Worm (Caenorhabditis elegans) whole organism, L4 larva: ENCODE measurements around the gene F42G4.5.

Experiments used
- D1046.2 ChIP-seq: fragments of 200-800 bp; sonication (Bioruptor generic); IDR thresholded peaks from 2 replicates; pipeline ENCODE4 v1.3.6; 2022; ENCODE audit warnings: missing genetic modification characterization, missing compliant biosample characterization
- F49E8.2 ChIP-seq: sonication (generic microtip); optimal IDR thresholded peaks from 2 replicates; lab custom pipeline; 2016; ENCODE audit warnings: missing compliant biosample characterization, mild to moderate bottlenecking, missing genetic modification characterization, borderline replicate concordance
- R02D3.7 ChIP-seq: fragments of 150-350 bp; sonication (generic microtip); optimal IDR thresholded peaks from 3 replicates; lab custom pipeline; 2014; ENCODE audit warnings: missing biosample characterization, missing genetic modification characterization
- T20F7.1 ChIP-seq: fragments of 200-800 bp; sonication (Bioruptor generic); optimal IDR thresholded peaks from 2 replicates; lab custom pipeline; 2018; ENCODE audit warnings: mild to moderate bottlenecking, missing genetic modification characterization, missing compliant biosample characterization
- T26A8.4 ChIP-seq: fragments of 200-800 bp; sonication (Bioruptor generic); IDR thresholded peaks from 2 replicates; pipeline ENCODE4 v1.3.6; 2022; ENCODE audit warnings: missing genetic modification characterization, missing compliant biosample characterization
- Y105C5A.15 ChIP-seq: fragments of 200-800 bp; sonication (Bioruptor generic); IDR thresholded peaks from 2 replicates; pipeline ENCODE4 v1.3.6; 2022; ENCODE audit warnings: missing genetic modification characterization, missing compliant biosample characterization
- Y48G9A.11 ChIP-seq: fragments of 200-800 bp; sonication (Bioruptor generic); IDR thresholded peaks from 2 replicates; pipeline ENCODE4 v1.3.6; 2022; ENCODE audit warnings: missing genetic modification reagents, missing genetic modification characterization, missing compliant biosample characterization
- Y5F2A.4 ChIP-seq: fragments of 200-800 bp; sonication (Bioruptor generic); optimal IDR thresholded peaks from 2 replicates; lab custom pipeline; 2018; ENCODE audit warnings: mild to moderate bottlenecking, missing genetic modification characterization, missing compliant biosample characterization
- attf-4 ChIP-seq: sonication (generic microtip); optimal IDR thresholded peaks from 3 replicates; lab custom pipeline; 2017; ENCODE audit warnings: missing biosample characterization, missing genetic modification characterization
- ceh-28 ChIP-seq: fragments of 150-350 bp; optimal IDR thresholded peaks from 2 replicates; lab custom pipeline; 2014; ENCODE audit warnings: missing biosample characterization, missing genetic modification reagents, missing genetic modification characterization
- ceh-32 ChIP-seq: sonication (generic microtip); optimal IDR thresholded peaks from 2 replicates; lab custom pipeline; 2016; ENCODE audit warnings: mild to moderate bottlenecking, missing genetic modification characterization, missing compliant biosample characterization; ENCODE audit not compliant: poor library complexity
- ceh-82 ChIP-seq: sonication (generic microtip); optimal IDR thresholded peaks from 2 replicates; lab custom pipeline; 2017; ENCODE audit warnings: missing biosample characterization, missing genetic modification characterization
- cey-2 ChIP-seq: sonication (generic microtip); optimal IDR thresholded peaks from 3 replicates; lab custom pipeline; 2017; ENCODE audit warnings: missing genetic modification characterization, mild to moderate bottlenecking, missing compliant biosample characterization, antibody characterized with exemption, borderline replicate concordance; ENCODE audit not compliant: insufficient read depth
- ctbp-1 ChIP-seq: fragments of 200-800 bp; sonication (Bioruptor generic); IDR thresholded peaks from 2 replicates; pipeline ENCODE4 v1.3.6; 2022; ENCODE audit warnings: missing genetic modification reagents, missing genetic modification characterization, missing compliant biosample characterization
- daf-8 ChIP-seq: fragments of 200-800 bp; sonication (Bioruptor generic); IDR thresholded peaks from 2 replicates; pipeline ENCODE4 v1.3.6; 2022; ENCODE audit warnings: missing genetic modification characterization, missing compliant biosample characterization
- dmd-6 ChIP-seq: fragments of 200-800 bp; sonication (Bioruptor generic); IDR thresholded peaks from 2 replicates; pipeline ENCODE4 v1.3.6; 2022; ENCODE audit warnings: missing genetic modification reagents, missing genetic modification characterization, missing compliant biosample characterization
- dpl-1 ChIP-seq: fragments of 150-350 bp; optimal IDR thresholded peaks from 2 replicates; lab custom pipeline; 2014; ENCODE audit warnings: missing biosample characterization, missing genetic modification reagents, missing genetic modification characterization
- egl-27 ChIP-seq: sonication (generic microtip); optimal IDR thresholded peaks from 3 replicates; lab custom pipeline; 2017; ENCODE audit warnings: missing biosample characterization, missing genetic modification reagents, missing genetic modification characterization
- egl-43 ChIP-seq: fragments of 200-800 bp; sonication (Bioruptor generic); IDR thresholded peaks from 2 replicates; pipeline ENCODE4 v1.3.6; 2022; ENCODE audit warnings: missing genetic modification reagents, missing genetic modification characterization, missing compliant biosample characterization
- gei-8 ChIP-seq: fragments of 200-800 bp; sonication (Bioruptor generic); optimal IDR thresholded peaks from 2 replicates; lab custom pipeline; 2018; ENCODE audit warnings: mild to moderate bottlenecking, missing genetic modification characterization, missing compliant biosample characterization
- hmg-1.1 ChIP-seq: fragments of 200-800 bp; sonication (Bioruptor generic); IDR thresholded peaks from 2 replicates; pipeline ENCODE4 v1.3.6; 2022; ENCODE audit warnings: missing genetic modification reagents, missing genetic modification characterization, missing compliant biosample characterization
- jun-1 ChIP-seq: fragments of 150-350 bp; optimal IDR thresholded peaks from 2 replicates; lab custom pipeline; 2014; ENCODE audit warnings: missing biosample characterization, missing genetic modification reagents, missing genetic modification characterization
- lim-7 ChIP-seq: fragments of 200-800 bp; sonication (Bioruptor generic); IDR thresholded peaks from 2 replicates; pipeline ENCODE4 v1.3.6; 2022; ENCODE audit warnings: missing genetic modification characterization, missing compliant biosample characterization
- lin-1 ChIP-seq: fragments of 200-800 bp; sonication (Bioruptor generic); IDR thresholded peaks from 2 replicates; pipeline ENCODE4 v1.3.6; 2022; ENCODE audit warnings: missing genetic modification reagents, missing genetic modification characterization, missing compliant biosample characterization
- lin-13 ChIP-seq: fragments of 150-350 bp; optimal IDR thresholded peaks from 2 replicates; lab custom pipeline; 2014; ENCODE audit warnings: missing biosample characterization, missing genetic modification reagents, missing genetic modification characterization
- lin-29 ChIP-seq: fragments of 200-800 bp; sonication (Bioruptor generic); IDR thresholded peaks from 2 replicates; pipeline ENCODE4 v1.3.6; 2022; ENCODE audit warnings: missing genetic modification reagents, missing genetic modification characterization, missing compliant biosample characterization
- lin-39 ChIP-seq: fragments of 150-350 bp; optimal IDR thresholded peaks from 2 replicates; lab custom pipeline; 2014; ENCODE audit warnings: missing biosample characterization, missing genetic modification reagents, missing genetic modification characterization
- lir-3 ChIP-seq: sonication (generic microtip); optimal IDR thresholded peaks from 2 replicates; lab custom pipeline; 2016; ENCODE audit warnings: mild to moderate bottlenecking, missing genetic modification characterization, missing compliant biosample characterization
- lsy-2 ChIP-seq, 2 experiments: fragments of 150-350 bp in 1 of 2; sonication (generic microtip) in 1 of 2; optimal IDR thresholded peaks; 2 replicates each; lab custom pipeline; 2014 to 2017; ENCODE audit warnings: missing biosample characterization in 2 of 2, missing genetic modification characterization in 2 of 2
- madf-5 ChIP-seq, 2 experiments: fragments of 200-800 bp; sonication (Bioruptor generic); IDR thresholded peaks; 2 replicates each; pipeline ENCODE4 v1.3.6; 2022; ENCODE audit warnings: missing compliant biosample characterization in 2 of 2, missing genetic modification characterization in 2 of 2
- madf-9 ChIP-seq: fragments of 200-800 bp; sonication (Bioruptor generic); conservative IDR thresholded peaks from 2 replicates; pipeline ENCODE4 v1.3.6; 2022; ENCODE audit warnings: missing genetic modification reagents, missing genetic modification characterization, missing compliant biosample characterization
- mdt-29 ChIP-seq: fragments of 200-800 bp; sonication (Bioruptor generic); IDR thresholded peaks from 2 replicates; pipeline ENCODE4 v1.3.6; 2022; ENCODE audit warnings: missing genetic modification reagents, missing genetic modification characterization, missing compliant biosample characterization
- mep-1 ChIP-seq: fragments of 150-350 bp; sonication (generic microtip); optimal IDR thresholded peaks from 3 replicates; lab custom pipeline; 2014; ENCODE audit warnings: missing biosample characterization, missing genetic modification characterization
- mes-2 ChIP-seq: sonication (generic microtip); optimal IDR thresholded peaks from 2 replicates; lab custom pipeline; 2016; ENCODE audit warnings: missing genotype, mild to moderate bottlenecking, missing genetic modification characterization, missing compliant biosample characterization; ENCODE audit not compliant: poor library complexity, severe bottlenecking
- mxl-2 ChIP-seq: fragments of 200-800 bp; sonication (Bioruptor generic); conservative IDR thresholded peaks from 2 replicates; pipeline ENCODE4 v1.3.6; 2022; ENCODE audit warnings: missing genetic modification reagents, missing genetic modification characterization, missing compliant biosample characterization
- nhr-10 ChIP-seq: fragments of 150-350 bp; optimal IDR thresholded peaks from 2 replicates; lab custom pipeline; 2014; ENCODE audit warnings: missing biosample characterization, missing genetic modification characterization
- nhr-102 ChIP-seq: sonication (generic microtip); optimal IDR thresholded peaks from 2 replicates; lab custom pipeline; 2016; ENCODE audit warnings: mild to moderate bottlenecking, missing genetic modification characterization, moderate library complexity, missing compliant biosample characterization
- nhr-111 ChIP-seq: fragments of 200-800 bp; sonication (Bioruptor generic); optimal IDR thresholded peaks from 2 replicates; lab custom pipeline; 2018; ENCODE audit warnings: mild to moderate bottlenecking, missing genetic modification characterization, missing compliant biosample characterization
- nhr-25 ChIP-seq: sonication (generic microtip); optimal IDR thresholded peaks from 2 replicates; lab custom pipeline; 2017; ENCODE audit warnings: missing genetic modification characterization, mild to moderate bottlenecking, missing compliant biosample characterization, antibody characterized with exemption, moderate library complexity, borderline replicate concordance; ENCODE audit not compliant: insufficient read depth
- nhr-28 ChIP-seq: fragments of 150-350 bp; optimal IDR thresholded peaks from 2 replicates; lab custom pipeline; 2014; ENCODE audit warnings: missing biosample characterization, missing genetic modification characterization
- nhr-41 ChIP-seq: fragments of 200-800 bp; sonication (Bioruptor generic); IDR thresholded peaks from 2 replicates; pipeline ENCODE4 v1.3.6; 2022; ENCODE audit warnings: missing genetic modification reagents, missing genetic modification characterization, missing compliant biosample characterization
- nhr-42 ChIP-seq: fragments of 200-800 bp; sonication (Bioruptor generic); IDR thresholded peaks from 2 replicates; pipeline ENCODE4 v1.3.6; 2022; ENCODE audit warnings: missing genetic modification characterization, missing compliant biosample characterization
- nhr-48 ChIP-seq: sonication (generic microtip); optimal IDR thresholded peaks from 2 replicates; lab custom pipeline; 2016; ENCODE audit warnings: mild to moderate bottlenecking, missing genetic modification characterization, missing compliant biosample characterization
- nhr-76 ChIP-seq: fragments of 150-350 bp; optimal IDR thresholded peaks from 2 replicates; lab custom pipeline; 2014; ENCODE audit warnings: missing biosample characterization, missing genetic modification characterization
- rbr-2 ChIP-seq: sonication (generic microtip); optimal IDR thresholded peaks from 2 replicates; lab custom pipeline; 2016; ENCODE audit warnings: missing genotype, missing genetic modification characterization, missing compliant biosample characterization
- spr-1 ChIP-seq: sonication (generic microtip); optimal IDR thresholded peaks from 2 replicates; lab custom pipeline; 2016; ENCODE audit warnings: mild to moderate bottlenecking, missing genetic modification characterization, missing compliant biosample characterization
- vab-7 ChIP-seq: fragments of 200-800 bp; sonication (Bioruptor generic); IDR thresholded peaks from 2 replicates; pipeline ENCODE4 v1.3.6; 2022; ENCODE audit warnings: missing genetic modification reagents, missing genetic modification characterization, missing compliant biosample characterization
- zag-1 ChIP-seq: fragments of 150-350 bp; optimal IDR thresholded peaks from 2 replicates; lab custom pipeline; 2014; ENCODE audit warnings: missing biosample characterization, missing genetic modification characterization
- zip-11 ChIP-seq: fragments of 200-800 bp; sonication (Bioruptor generic); IDR thresholded peaks from 2 replicates; pipeline ENCODE4 v1.3.6; 2022; ENCODE audit warnings: missing genetic modification characterization, missing compliant biosample characterization
- zip-2 ChIP-seq: fragments of 150-350 bp; optimal IDR thresholded peaks from 2 replicates; lab custom pipeline; 2014; ENCODE audit warnings: missing biosample characterization, missing genetic modification characterization
- ztf-7 ChIP-seq: fragments of 150-350 bp; optimal IDR thresholded peaks from 2 replicates; lab custom pipeline; 2014; ENCODE audit warnings: missing biosample characterization, missing genetic modification characterization

Gene F42G4.5

ce11 chrII:13025794-13026412, 47.4 kb upstream of the F42G4.5 start, which contains the start of gene max-2 (continued):
- TF ChIP-seq mes-2 (tag; lab: Kevin White, UChicago) (no peak), cey-2 (tag; lab: Kevin White, UChicago) (no peak), T20F7.1 (GFP tag; lab: Kevin White, UChicago) (no peak), lin-39 (tag; lab: Kevin White, UChicago) (no peak), ceh-28 (no peak), egl-27 (tag; lab: Kevin White, UChicago) (no peak), ztf-7 (tag; lab: Kevin White, UChicago) (no peak), nhr-42 (GFP tag; lab: Robert Waterston, UW) (no peak), lin-1 (no peak), lir-3 (tag; lab: Kevin White, UChicago) (no peak), nhr-102 (no peak), mep-1 (tag; lab: Kevin White, UChicago) (peak; percentile 35), mdt-29 (no peak), hmg-1.1 (GFP tag; lab: Robert Waterston, UW) (no peak), daf-8 (no peak), Y105C5A.15 (GFP tag; lab: Robert Waterston, UW) (no peak), jun-1 (tag; lab: Kevin White, UChicago) (no peak), rbr-2 (tag; lab: Kevin White, UChicago) (no peak), attf-4 (no peak), ctbp-1 (GFP tag; lab: Robert Waterston, UW) (no peak), zip-11 (GFP tag; lab: Robert Waterston, UW) (no peak), R02D3.7 (tag; lab: Kevin White, UChicago) (no peak), spr-1 (tag; lab: Kevin White, UChicago) (no peak), ceh-32 (no peak), lin-13 (GFP tag; lab: Kevin White, UChicago) (no peak), ceh-82 (tag; lab: Kevin White, UChicago) (no peak), F49E8.2 (tag; lab: Kevin White, UChicago) (no peak), lin-29 (GFP tag; lab: Robert Waterston, UW) (no peak), nhr-111 (GFP tag; lab: Kevin White, UChicago) (no peak), zip-2 (no peak), T26A8.4 (GFP tag; lab: Robert Waterston, UW) (no peak), lsy-2 (tag; optimal IDR thresholded peaks at IDR 0.05; lab: Kevin White, UChicago) (peak in 1 of 2 experiments; percentile 26), mxl-2 (no peak), madf-5 (GFP tag; IDR thresholded peaks at IDR 0.05; lab: Robert Waterston, UW) (no peak), D1046.2 (GFP tag; lab: Robert Waterston, UW) (no peak), zag-1 (tag; lab: Kevin White, UChicago) (no peak), lim-7 (GFP tag; lab: Robert Waterston, UW) (no peak), vab-7 (GFP tag; lab: Robert Waterston, UW) (no peak), nhr-25 (tag; lab: Kevin White, UChicago) (no peak), Y5F2A.4 (no peak), dmd-6 (GFP tag; lab: Robert Waterston, UW) (peak; percentile 34; the same call in 1 of the 2 replicates), dpl-1 (GFP tag; lab: Kevin White, UChicago) (no peak), gei-8 (no peak), nhr-41 (GFP tag; lab: Robert Waterston, UW) (0 out of 2 replicates have a peak, but pooled peaks have one; percentile 39), nhr-28 (peak; percentile 52), madf-9 (GFP tag; lab: Robert Waterston, UW) (no peak), nhr-10 (no peak), nhr-48 (tag; lab: Kevin White, UChicago) (no peak), egl-43 (no peak), Y48G9A.11 (GFP tag; lab: Robert Waterston, UW) (no peak), nhr-76 (tag; lab: Kevin White, UChicago) (no peak)
